Worm (Caenorhabditis elegans) whole organism, L3 larva: Measurements from ENCODE around the gene chat-1.
A peak's percentile ranks its signal among the peaks of the same experiment; 100 is the strongest.

Source experiments
- R02D3.7 ChIP-seq: fragments of 150-350 bp; optimal IDR thresholded peaks from 2 replicates; lab custom pipeline; 2014; ENCODE audit warnings: missing biosample characterization, missing genetic modification characterization
- ZK546.5 ChIP-seq: sonication (generic microtip); optimal IDR thresholded peaks from 2 replicates; lab custom pipeline; 2017; ENCODE audit warnings: missing biosample characterization, missing genetic modification characterization
- aly-2 ChIP-seq: fragments of 150-350 bp; optimal IDR thresholded peaks from 2 replicates; lab custom pipeline; 2014; ENCODE audit warnings: missing biosample characterization, missing genetic modification characterization
- ama-1 ChIP-seq: fragments of 150-350 bp; optimal IDR thresholded peaks from 2 replicates; lab custom pipeline; 2018
- ceh-16 ChIP-seq: sonication (generic microtip); optimal IDR thresholded peaks from 2 replicates; lab custom pipeline; 2017; ENCODE audit warnings: missing biosample characterization, missing genetic modification characterization
- ceh-28 ChIP-seq: fragments of 150-350 bp; optimal IDR thresholded peaks from 2 replicates; lab custom pipeline; 2014; ENCODE audit warnings: missing biosample characterization, missing genetic modification reagents, missing genetic modification characterization
- ceh-82 ChIP-seq: fragments of 150-350 bp; optimal IDR thresholded peaks from 2 replicates; lab custom pipeline; 2014; ENCODE audit warnings: missing biosample characterization, missing genetic modification characterization
- ceh-9 ChIP-seq: sonication (generic microtip); optimal IDR thresholded peaks from 2 replicates; lab custom pipeline; 2018; ENCODE audit warnings: missing biosample characterization, missing genetic modification characterization
- egl-27 ChIP-seq: sonication (generic microtip); optimal IDR thresholded peaks from 4 replicates; lab custom pipeline; 2017; ENCODE audit warnings: missing biosample characterization, missing genetic modification reagents, missing genetic modification characterization
- egl-5 ChIP-seq: fragments of 150-350 bp; optimal IDR thresholded peaks from 2 replicates; lab custom pipeline; 2017; ENCODE audit warnings: missing biosample characterization, missing genetic modification reagents, missing genetic modification characterization, inconsistent platforms
- elt-1 ChIP-seq: fragments of 150-350 bp; optimal IDR thresholded peaks from 2 replicates; lab custom pipeline; 2014; ENCODE audit warnings: missing biosample characterization, missing genetic modification characterization
- elt-2 ChIP-seq: sonication (generic microtip); optimal IDR thresholded peaks from 2 replicates; lab custom pipeline; 2016; ENCODE audit warnings: missing genetic modification reagents, mild to moderate bottlenecking, missing genetic modification characterization, missing compliant biosample characterization
- elt-3 ChIP-seq, 3 experiments: fragments of 150-350 bp in 1 of 3; sonication (generic microtip) in 2 of 3; optimal IDR thresholded peaks; 2 replicates in 2 of 3; 4 replicates in 1 of 3; lab custom pipeline; 2014 to 2017; ENCODE audit warnings: missing biosample characterization in 3 of 3, missing genetic modification characterization in 3 of 3
- eor-1 ChIP-seq, 2 experiments: fragments of 150-350 bp; optimal IDR thresholded peaks; 2 replicates each; lab custom pipeline; 2014 to 2018; ENCODE audit warnings: missing biosample characterization in 2 of 2, missing genetic modification characterization in 2 of 2
- fkh-10 ChIP-seq: sonication (generic microtip); optimal IDR thresholded peaks from 2 replicates; lab custom pipeline; 2017; ENCODE audit warnings: missing biosample characterization, missing genetic modification reagents, missing genetic modification characterization
- fkh-2 ChIP-seq: fragments of 150-350 bp; optimal IDR thresholded peaks from 2 replicates; lab custom pipeline; 2014; ENCODE audit warnings: missing biosample characterization, missing genetic modification reagents, missing genetic modification characterization
- fos-1 ChIP-seq: fragments of 150-350 bp; optimal IDR thresholded peaks from 2 replicates; lab custom pipeline; 2014; ENCODE audit warnings: missing biosample characterization, missing genetic modification characterization
- hmg-11 ChIP-seq: sonication (generic microtip); optimal IDR thresholded peaks from 2 replicates; lab custom pipeline; 2016; ENCODE audit warnings: missing genetic modification characterization, missing compliant biosample characterization
- jun-1 ChIP-seq: fragments of 150-350 bp; optimal IDR thresholded peaks from 2 replicates; lab custom pipeline; 2014; ENCODE audit warnings: missing biosample characterization, missing genetic modification reagents, missing genetic modification characterization
- lin-15B ChIP-seq: fragments of 150-350 bp; optimal IDR thresholded peaks from 2 replicates; lab custom pipeline; 2014; ENCODE audit warnings: missing biosample characterization, missing genetic modification characterization
- lin-39 ChIP-seq: fragments of 150-350 bp; optimal IDR thresholded peaks from 2 replicates; lab custom pipeline; 2018; ENCODE audit warnings: missing biosample characterization, missing genetic modification reagents, missing genetic modification characterization
- lsy-12 ChIP-seq: sonication (generic microtip); optimal IDR thresholded peaks from 2 replicates; lab custom pipeline; 2016; ENCODE audit warnings: mild to moderate bottlenecking, missing genetic modification characterization, missing compliant biosample characterization
- mdl-1 ChIP-seq: fragments of 150-350 bp; optimal IDR thresholded peaks from 2 replicates; lab custom pipeline; 2014; ENCODE audit warnings: missing biosample characterization, missing genetic modification characterization
- mml-1 ChIP-seq: fragments of 150-350 bp; sonication (generic microtip); optimal IDR thresholded peaks from 3 replicates; lab custom pipeline; 2014; ENCODE audit warnings: missing biosample characterization, missing genetic modification characterization
- nfya-1 ChIP-seq: sonication (generic microtip); optimal IDR thresholded peaks from 2 replicates; lab custom pipeline; 2017; ENCODE audit warnings: missing genetic modification characterization, mild to moderate bottlenecking, missing compliant biosample characterization, antibody characterized with exemption, moderate library complexity; ENCODE audit not compliant: insufficient read depth
- nhr-12 ChIP-seq: fragments of 150-350 bp; optimal IDR thresholded peaks from 2 replicates; lab custom pipeline; 2014; ENCODE audit warnings: missing biosample characterization, missing genetic modification characterization
- nhr-23 ChIP-seq: fragments of 150-350 bp; optimal IDR thresholded peaks from 2 replicates; lab custom pipeline; 2014; ENCODE audit warnings: missing biosample characterization, missing genetic modification reagents, missing genetic modification characterization
- nhr-25 ChIP-seq: sonication (generic microtip); optimal IDR thresholded peaks from 2 replicates; lab custom pipeline; 2017; ENCODE audit warnings: missing biosample characterization, missing genetic modification characterization
- nhr-43 ChIP-seq: sonication (generic microtip); optimal IDR thresholded peaks from 2 replicates; lab custom pipeline; 2016; ENCODE audit warnings: mild to moderate bottlenecking, missing genetic modification characterization, missing compliant biosample characterization; ENCODE audit not compliant: poor library complexity, severe bottlenecking
- nhr-67 ChIP-seq: fragments of 150-350 bp; optimal IDR thresholded peaks from 2 replicates; lab custom pipeline; 2014; ENCODE audit warnings: missing biosample characterization, missing genetic modification characterization
- nhr-76 ChIP-seq: fragments of 150-350 bp; sonication (generic microtip); optimal IDR thresholded peaks from 5 replicates; lab custom pipeline; 2014; ENCODE audit warnings: missing biosample characterization, missing genetic modification characterization
- nhr-77 ChIP-seq: fragments of 150-350 bp; optimal IDR thresholded peaks from 2 replicates; lab custom pipeline; 2014; ENCODE audit warnings: missing biosample characterization, missing genetic modification characterization
- pha-4 ChIP-seq: fragments of 150-350 bp; optimal IDR thresholded peaks from 2 replicates; lab custom pipeline; 2014; ENCODE audit warnings: missing biosample characterization, missing genetic modification reagents, missing genetic modification characterization
- pqm-1 ChIP-seq: fragments of 150-350 bp; optimal IDR thresholded peaks from 2 replicates; lab custom pipeline; 2017; ENCODE audit warnings: missing biosample characterization, missing genetic modification characterization, inconsistent platforms
- skn-1 ChIP-seq: fragments of 150-350 bp; optimal IDR thresholded peaks from 2 replicates; lab custom pipeline; 2014; ENCODE audit warnings: missing biosample characterization, missing genetic modification characterization
- snpc-4 ChIP-seq: fragments of 150-350 bp; optimal IDR thresholded peaks from 2 replicates; lab custom pipeline; 2014; ENCODE audit warnings: missing biosample characterization, missing genetic modification characterization
- tbx-2 ChIP-seq: sonication (generic microtip); optimal IDR thresholded peaks from 2 replicates; lab custom pipeline; 2016; ENCODE audit warnings: mild to moderate bottlenecking, missing genetic modification characterization, missing compliant biosample characterization
- unc-39 ChIP-seq: sonication (generic microtip); optimal IDR thresholded peaks from 4 replicates; lab custom pipeline; 2017; ENCODE audit warnings: missing biosample characterization, missing genetic modification characterization
- unc-62 ChIP-seq: fragments of 150-350 bp; sonication (generic microtip); optimal IDR thresholded peaks from 4 replicates; lab custom pipeline; 2014; ENCODE audit warnings: missing biosample characterization, missing genetic modification reagents, missing genetic modification characterization
- zag-1 ChIP-seq: fragments of 150-350 bp; optimal IDR thresholded peaks from 2 replicates; lab custom pipeline; 2014; ENCODE audit warnings: missing biosample characterization, missing genetic modification characterization
- ztf-11 ChIP-seq: fragments of 150-350 bp; optimal IDR thresholded peaks from 2 replicates; lab custom pipeline; 2014; ENCODE audit warnings: missing biosample characterization, missing genetic modification characterization
- ztf-4 ChIP-seq: fragments of 150-350 bp; optimal IDR thresholded peaks from 2 replicates; lab custom pipeline; 2014; ENCODE audit warnings: missing biosample characterization, missing genetic modification characterization

chat-1 gene

ce11 chrIV:4402413-4402812 lies 44.7 kb upstream of the chat-1 start:
- peak; percentile 49 for TF ChIP-seq nhr-43 (tag; lab: Kevin White, UChicago)
- no peak for TF ChIP-seq ceh-82 (tag; lab: Kevin White, UChicago)
- no peak for TF ChIP-seq ceh-28 (tag; lab: Kevin White, UChicago)
- no peak for TF ChIP-seq nhr-76 (tag; lab: Kevin White, UChicago)
- peak; percentile 75 for TF ChIP-seq nhr-25
- no peak for TF ChIP-seq hmg-11
- TF ChIP-seq pha-4 (tag; lab: Kevin White, UChicago) = no peak
- no peak for TF ChIP-seq skn-1 (tag; lab: Kevin White, UChicago)
- no peak for TF ChIP-seq lin-39 (tag; lab: Kevin White, UChicago)
- peak; percentile 14 for TF ChIP-seq nfya-1 (tag; lab: Kevin White, UChicago)
- peak; percentile 61 for TF ChIP-seq nhr-23 (tag; lab: Kevin White, UChicago)
- no peak for TF ChIP-seq elt-1 (tag; lab: Kevin White, UChicago)
- TF ChIP-seq elt-2 (tag; lab: Kevin White, UChicago) = no peak
- TF ChIP-seq ama-1 (lab: Kevin White, UChicago) = peak; percentile 14

ce11 chrIV:4403870-4404269 lies 43.3 kb upstream of the chat-1 start:
- no peak for TF ChIP-seq unc-39 (tag; lab: Kevin White, UChicago)
- no peak for TF ChIP-seq ama-1 (lab: Kevin White, UChicago)
- TF ChIP-seq zag-1 (tag; lab: Kevin White, UChicago) = no peak
- TF ChIP-seq aly-2 (tag; lab: Kevin White, UChicago) = no peak
- no peak for TF ChIP-seq fkh-10 (GFP tag; lab: Kevin White, UChicago)
- TF ChIP-seq elt-3 (tag; optimal IDR thresholded peaks at IDR 0.05; lab: Kevin White, UChicago) = no peak
- no peak for TF ChIP-seq nhr-43 (tag; lab: Kevin White, UChicago)
- TF ChIP-seq ztf-11 (tag; lab: Kevin White, UChicago) = no peak
- TF ChIP-seq nfya-1 (tag; lab: Kevin White, UChicago) = peak; percentile 35
- TF ChIP-seq nhr-12 (tag; lab: Kevin White, UChicago) = no peak
- no peak for TF ChIP-seq ZK546.5
- TF ChIP-seq pha-4 (tag; lab: Kevin White, UChicago) = peak; percentile 2
- no peak for TF ChIP-seq ceh-9 (tag; lab: Kevin White, UChicago)
- no peak for TF ChIP-seq jun-1 (tag; lab: Kevin White, UChicago)
- TF ChIP-seq ztf-4 = peak; percentile 37
- TF ChIP-seq nhr-77 = no peak
- no peak for TF ChIP-seq snpc-4 (tag; lab: Kevin White, UChicago)
- no peak for TF ChIP-seq nhr-67 (tag; lab: Kevin White, UChicago)
- no peak for TF ChIP-seq nhr-23 (tag; lab: Kevin White, UChicago)
- TF ChIP-seq eor-1 (tag; optimal IDR thresholded peaks at IDR 0.05; lab: Kevin White, UChicago) = no peak

ce11 chrIV:4405126-4405525 lies 42.0 kb upstream of the chat-1 start, which contains the start of gene Y24D9A.7:
Gene Y24D9A.7 (minus strand): TSS chrIV:4405171.
- TF ChIP-seq R02D3.7 (tag; lab: Kevin White, UChicago) (no peak), tbx-2 (no peak), lsy-12 (peak; percentile 5), nhr-43 (tag; lab: Kevin White, UChicago) (peak; percentile 66), jun-1 (tag; lab: Kevin White, UChicago) (no peak), unc-62 (GFP tag; lab: Kevin White, UChicago) (no peak), elt-2 (tag; lab: Kevin White, UChicago) (peak; percentile 24), mdl-1 (no peak), hmg-11 (no peak), snpc-4 (tag; lab: Kevin White, UChicago) (no peak), ceh-16 (tag; lab: Kevin White, UChicago) (no peak), nfya-1 (tag; lab: Kevin White, UChicago) (peak; percentile 19), pqm-1 (tag; lab: Kevin White, UChicago) (peak; percentile 8), lin-39 (tag; lab: Kevin White, UChicago) (peak; percentile 45), fkh-2 (no peak), zag-1 (tag; lab: Kevin White, UChicago) (no peak), nhr-23 (tag; lab: Kevin White, UChicago) (peak; percentile 42), skn-1 (tag; lab: Kevin White, UChicago) (no peak), elt-3 (tag; optimal IDR thresholded peaks at IDR 0.05; lab: Kevin White, UChicago) (no peak), ceh-28 (tag; lab: Kevin White, UChicago) (no peak), ama-1 (lab: Kevin White, UChicago) (no peak), fos-1 (tag; lab: Kevin White, UChicago) (no peak), egl-5 (tag; lab: Kevin White, UChicago) (peak; percentile 78), egl-27 (tag; lab: Kevin White, UChicago) (no peak), lin-15B (tag; lab: Kevin White, UChicago) (no peak), fkh-10 (GFP tag; lab: Kevin White, UChicago) (no peak), nhr-12 (tag; lab: Kevin White, UChicago) (no peak), ztf-11 (tag; lab: Kevin White, UChicago) (no peak), mml-1 (tag; lab: Kevin White, UChicago) (no peak), pha-4 (tag; lab: Kevin White, UChicago) (peak; percentile 33), nhr-77 (no peak)
